Worm (Caenorhabditis elegans): Measurements from ENCODE around the gene K12H4.7.

K12H4.7 gene

DNA sequence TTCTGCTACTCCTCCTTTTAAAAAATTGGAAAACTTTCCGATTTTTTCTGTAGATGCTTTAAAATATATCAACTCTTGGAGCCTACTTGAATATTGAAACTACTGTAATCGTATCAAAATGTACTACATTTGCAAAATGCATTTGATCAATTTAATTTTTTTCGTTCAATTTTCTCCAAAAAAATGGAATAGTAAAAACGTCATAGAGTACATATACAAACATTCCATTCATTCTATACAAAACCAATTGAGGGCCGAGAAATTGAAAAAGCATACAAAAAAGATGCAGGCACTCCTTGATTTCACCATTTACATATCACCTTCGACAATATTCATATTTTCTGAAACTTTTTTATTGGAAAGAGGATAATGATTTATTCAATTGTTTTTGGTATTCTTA lies 46.8 kb downstream of the K12H4.7 start, which contains the start of gene C06G4.6:
Gene C06G4.6, plus strand, starts transcription at position 301 of the 400 bp plus-strand sequence.
- TF ChIP-seq nfya-1 (tag; optimal IDR thresholded peaks at IDR 0.05) (no peak), eyg-1 (tag; optimal IDR thresholded peaks at IDR 0.05) (no peak), zip-5 (tag; optimal IDR thresholded peaks at IDR 0.05) (no peak), unc-55 (GFP tag; optimal IDR thresholded peaks at IDR 0.05) (no peak), ceh-22 (tag; optimal IDR thresholded peaks at IDR 0.05) (no peak), ceh-2 (tag; optimal IDR thresholded peaks at IDR 0.05) (no peak), fkh-6 (tag; optimal IDR thresholded peaks at IDR 0.05) (no peak), syd-9 (tag; optimal IDR thresholded peaks at IDR 0.05) (no peak), gmeb-2 (tag; optimal IDR thresholded peaks at IDR 0.05) (no peak), C08G9.2 (tag; optimal IDR thresholded peaks at IDR 0.05) (no peak), ahr-1 (tag; optimal IDR thresholded peaks at IDR 0.05) (no peak), ceh-24 (tag; optimal IDR thresholded peaks at IDR 0.05) (no peak), Y22D7AL.16 (tag; optimal IDR thresholded peaks at IDR 0.05) (no peak), hlh-6 (tag; optimal IDR thresholded peaks at IDR 0.05) (no peak), ama-1 (optimal IDR thresholded peaks at IDR 0.05) (no peak), tbx-7 (tag; optimal IDR thresholded peaks at IDR 0.05) (no peak), C38D4.7 (GFP tag; optimal IDR thresholded peaks at IDR 0.05) (no peak)

DNA sequence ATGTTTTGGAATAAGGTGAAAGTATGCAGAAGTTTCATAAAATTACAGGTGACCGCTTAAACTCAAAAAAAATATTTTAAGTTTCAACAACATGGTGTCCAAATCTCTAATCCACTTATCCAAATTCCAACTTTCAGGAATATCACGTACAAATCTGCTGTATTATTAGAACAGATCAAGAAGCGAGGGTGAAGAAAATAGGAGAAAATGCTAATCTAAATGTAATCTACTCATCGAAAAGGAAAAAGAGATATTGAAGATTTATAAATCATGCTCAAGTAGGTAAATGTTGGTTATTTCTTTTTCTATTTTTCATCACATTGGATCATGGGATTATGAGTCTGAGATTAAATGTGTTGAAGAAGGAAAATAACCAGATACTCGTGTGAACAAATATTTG lies 49.3 kb downstream of the K12H4.7 start:
- TF ChIP-seq ceh-48 (tag; optimal IDR thresholded peaks at IDR 0.05) (no peak), ceh-45 (GFP tag; IDR thresholded peaks at IDR 0.05) (no peak), ceh-24 (tag; optimal IDR thresholded peaks at IDR 0.05) (no peak), sox-2 (GFP tag; IDR thresholded peaks at IDR 0.05) (no peak), unc-42 (tag; optimal IDR thresholded peaks at IDR 0.05) (no peak), lim-6 (tag; optimal IDR thresholded peaks at IDR 0.05) (no peak), eyg-1 (tag; optimal IDR thresholded peaks at IDR 0.05) (no peak), zip-5 (tag; optimal IDR thresholded peaks at IDR 0.05) (no peak), ceh-22 (tag; optimal IDR thresholded peaks at IDR 0.05) (no peak), hlh-13 (GFP tag; optimal IDR thresholded peaks at IDR 0.05) (no peak), ceh-31 (tag; optimal IDR thresholded peaks at IDR 0.05) (no peak)
